Fruit fly (Drosophila melanogaster) whole organism, prepupa: ENCODE results near the gene CG10481.
A peak's percentile ranks its signal among the peaks of the same experiment; 100 is the strongest.

Source experiments
- CG10631 ChIP-seq: fragments of 200-800 bp; sonication (Bioruptor generic); optimal IDR thresholded peaks from 2 replicates; lab custom pipeline; 2016; ENCODE audit warnings: missing biosample characterization, missing genetic modification characterization
- CG10669 ChIP-seq: fragments of 200-800 bp; sonication (Bioruptor generic); optimal IDR thresholded peaks from 3 replicates; lab custom pipeline; 2018; ENCODE audit warnings: missing biosample characterization, mild to moderate bottlenecking, missing genetic modification characterization, moderate library complexity
- CG11294 ChIP-seq: fragments of 200-800 bp; sonication (Bioruptor generic); IDR thresholded peaks from 2 replicates; pipeline ENCODE4 v1.3.6; 2022; ENCODE audit warnings: missing biosample characterization, missing genetic modification characterization
- CG11762 ChIP-seq: fragments of 200-800 bp; sonication (Bioruptor generic); optimal IDR thresholded peaks from 3 replicates; lab custom pipeline; 2016; ENCODE audit warnings: missing biosample characterization, missing genetic modification characterization; ENCODE audit not compliant: insufficient read depth
- CG11902 ChIP-seq: fragments of 200-800 bp; sonication (Bioruptor generic); optimal IDR thresholded peaks from 3 replicates; lab custom pipeline; 2016; ENCODE audit warnings: missing biosample characterization, missing genetic modification characterization
- CG1621 ChIP-seq: fragments of 200-800 bp; sonication (Bioruptor generic); optimal IDR thresholded peaks from 3 replicates; lab custom pipeline; 2018; ENCODE audit warnings: missing biosample characterization, mild to moderate bottlenecking, missing genetic modification characterization
- CG16779 ChIP-seq: fragments of 200-800 bp; sonication (Bioruptor generic); optimal IDR thresholded peaks from 3 replicates; lab custom pipeline; 2017; ENCODE audit warnings: missing biosample characterization, mild to moderate bottlenecking, missing genetic modification characterization
- CG3032 ChIP-seq: fragments of 200-800 bp; optimal IDR thresholded peaks from 2 replicates; lab custom pipeline; 2019; ENCODE audit warnings: missing biosample characterization, mild to moderate bottlenecking, missing genetic modification characterization, moderate library complexity
- CG31627 ChIP-seq: fragments of 200-800 bp; sonication (Bioruptor generic); optimal IDR thresholded peaks from 3 replicates; lab custom pipeline; 2016; ENCODE audit warnings: missing biosample characterization, missing genetic modification characterization
- CG32006 ChIP-seq: fragments of 200-800 bp; sonication (Bioruptor generic); optimal IDR thresholded peaks from 3 replicates; lab custom pipeline; 2017; ENCODE audit warnings: missing biosample characterization, mild to moderate bottlenecking, missing genetic modification characterization
- CG34406 ChIP-seq: fragments of 200-800 bp; sonication (Bioruptor generic); optimal IDR thresholded peaks from 3 replicates; lab custom pipeline; 2016; ENCODE audit warnings: missing biosample characterization, missing genetic modification characterization
- CG4318 ChIP-seq: fragments of 200-800 bp; sonication (Bioruptor generic); optimal IDR thresholded peaks from 3 replicates; lab custom pipeline; 2017; ENCODE audit warnings: missing biosample characterization, mild to moderate bottlenecking, missing genetic modification characterization
- CG6163 ChIP-seq: fragments of 200-800 bp; sonication (Bioruptor generic); IDR thresholded peaks from 3 replicates; pipeline ENCODE4 v1.3.6; 2022; ENCODE audit warnings: missing biosample characterization, missing genetic modification characterization
- CG6276 ChIP-seq: fragments of 200-800 bp; sonication (Bioruptor generic); optimal IDR thresholded peaks from 2 replicates; lab custom pipeline; 2017; ENCODE audit warnings: missing biosample characterization, mild to moderate bottlenecking, missing genetic modification characterization
- CG6808 ChIP-seq: fragments of 200-800 bp; sonication (Bioruptor generic); optimal IDR thresholded peaks from 3 replicates; lab custom pipeline; 2017; ENCODE audit warnings: missing biosample characterization, missing genetic modification characterization, mild to moderate bottlenecking, moderate library complexity, missing genetic modification reagents
- CG7368 ChIP-seq: fragments of 200-800 bp; sonication (Bioruptor generic); optimal IDR thresholded peaks from 3 replicates; lab custom pipeline; 2016; ENCODE audit warnings: missing biosample characterization, missing genetic modification characterization
- CG8119 ChIP-seq: fragments of 200-800 bp; sonication (Bioruptor generic); IDR thresholded peaks from 3 replicates; pipeline ENCODE4 v1.3.6; 2022; ENCODE audit warnings: missing biosample characterization, missing genetic modification characterization
- CG8319 ChIP-seq: fragments of 200-800 bp; sonication (Bioruptor generic); optimal IDR thresholded peaks from 3 replicates; lab custom pipeline; 2016; ENCODE audit warnings: missing biosample characterization, missing genetic modification characterization
- CG8632 ChIP-seq: fragments of 200-800 bp; sonication (Bioruptor generic); optimal IDR thresholded peaks from 3 replicates; lab custom pipeline; 2016; ENCODE audit warnings: missing biosample characterization, missing genetic modification characterization
- CG9139 ChIP-seq: fragments of 200-800 bp; sonication (Bioruptor generic); optimal IDR thresholded peaks from 3 replicates; lab custom pipeline; 2017; ENCODE audit warnings: missing biosample characterization, mild to moderate bottlenecking, missing genetic modification characterization
- Eip75B ChIP-seq: fragments of 200-800 bp; sonication (Bioruptor generic); optimal IDR thresholded peaks from 3 replicates; lab custom pipeline; 2016; ENCODE audit warnings: missing biosample characterization, missing genetic modification characterization
- Eip78C ChIP-seq: fragments of 200-800 bp; sonication (Bioruptor generic); peaks from one replicate; lab custom pipeline; 2016; ENCODE audit warnings: missing biosample characterization, missing genetic modification characterization
- Gug ChIP-seq: fragments of 200-800 bp; sonication (Bioruptor generic); IDR thresholded peaks from 2 replicates; pipeline ENCODE4 v1.3.6; 2022; ENCODE audit warnings: missing biosample characterization, missing genetic modification characterization
- Hr39 ChIP-seq: fragments of 200-800 bp; sonication (Bioruptor generic); optimal IDR thresholded peaks from 2 replicates; lab custom pipeline; 2016; ENCODE audit warnings: missing biosample characterization, missing genetic modification characterization
- Hr4 ChIP-seq: fragments of 200-800 bp; sonication (Bioruptor generic); optimal IDR thresholded peaks from 3 replicates; lab custom pipeline; 2016; ENCODE audit warnings: missing biosample characterization, missing genetic modification characterization
- Lpt ChIP-seq: fragments of 200-800 bp; sonication (Bioruptor generic); optimal IDR thresholded peaks from 3 replicates; lab custom pipeline; 2016; ENCODE audit warnings: missing biosample characterization, missing genetic modification characterization
- Met ChIP-seq: fragments of 200-800 bp; sonication (Bioruptor generic); optimal IDR thresholded peaks from 3 replicates; lab custom pipeline; 2016; ENCODE audit warnings: missing biosample characterization, missing genetic modification characterization
- OdsH ChIP-seq: fragments of 200-800 bp; sonication (Bioruptor generic); optimal IDR thresholded peaks from 3 replicates; lab custom pipeline; 2016; ENCODE audit warnings: missing biosample characterization, missing genetic modification characterization
- Sox102F ChIP-seq: fragments of 200-800 bp; sonication (Bioruptor generic); optimal IDR thresholded peaks from 2 replicates; lab custom pipeline; 2016; ENCODE audit warnings: missing biosample characterization, mild to moderate bottlenecking, missing genetic modification characterization
- Sox14 ChIP-seq: fragments of 200-800 bp; sonication (Bioruptor generic); optimal IDR thresholded peaks from 3 replicates; lab custom pipeline; 2016; ENCODE audit warnings: missing biosample characterization, missing genetic modification characterization
- Sox15 ChIP-seq: fragments of 200-800 bp; sonication (Bioruptor generic); optimal IDR thresholded peaks from 3 replicates; lab custom pipeline; 2016; ENCODE audit warnings: missing biosample characterization, missing genetic modification characterization
- achi ChIP-seq: fragments of 200-800 bp; sonication (Bioruptor generic); optimal IDR thresholded peaks from 3 replicates; lab custom pipeline; 2016; ENCODE audit warnings: missing biosample characterization, missing genetic modification characterization
- eg ChIP-seq: fragments of 200-800 bp; sonication (Bioruptor generic); IDR thresholded peaks from 3 replicates; pipeline ENCODE4 v1.3.6; 2022; ENCODE audit warnings: missing biosample characterization, missing genetic modification characterization
- fd59A ChIP-seq: fragments of 200-800 bp; sonication (Bioruptor generic); optimal IDR thresholded peaks from 2 replicates; lab custom pipeline; 2017; ENCODE audit warnings: missing biosample characterization, mild to moderate bottlenecking, missing genetic modification characterization, missing genetic modification reagents
- fkh ChIP-seq: fragments of 200-800 bp; sonication (Bioruptor generic); optimal IDR thresholded peaks from 3 replicates; lab custom pipeline; 2017; ENCODE audit warnings: missing biosample characterization, mild to moderate bottlenecking, missing genetic modification characterization, moderate library complexity
- lz ChIP-seq: fragments of 200-800 bp; sonication (Bioruptor generic); optimal IDR thresholded peaks from 3 replicates; lab custom pipeline; 2016; ENCODE audit warnings: missing biosample characterization, missing genetic modification characterization
- net ChIP-seq: fragments of 200-800 bp; sonication (Bioruptor generic); optimal IDR thresholded peaks from 3 replicates; lab custom pipeline; 2016; ENCODE audit warnings: missing biosample characterization, missing genetic modification characterization
- pdm3 ChIP-seq: fragments of 200-800 bp; sonication (Bioruptor generic); optimal IDR thresholded peaks from 3 replicates; lab custom pipeline; 2016; ENCODE audit warnings: missing biosample characterization, missing genetic modification characterization
- salr ChIP-seq, 2 experiments: fragments of 200-800 bp; sonication (Bioruptor generic); optimal IDR thresholded peaks; 3 replicates each; lab custom pipeline; 2016 to 2018; ENCODE audit warnings: missing biosample characterization in 2 of 2, missing genetic modification characterization in 2 of 2, mild to moderate bottlenecking in 1 of 2
- spab ChIP-seq: fragments of 200-800 bp; sonication (Bioruptor generic); optimal IDR thresholded peaks from 2 replicates; lab custom pipeline; 2017; ENCODE audit warnings: missing biosample characterization, mild to moderate bottlenecking, missing genetic modification characterization, missing genetic modification reagents
- ss ChIP-seq, 2 experiments: fragments of 200-800 bp; sonication (Bioruptor generic); optimal IDR thresholded peaks; 2 replicates in 1 of 2; 3 replicates in 1 of 2; lab custom pipeline; 2017 to 2018; ENCODE audit warnings: mild to moderate bottlenecking in 2 of 2, missing biosample characterization in 2 of 2, missing genetic modification characterization in 2 of 2, moderate library complexity in 1 of 2
- vri ChIP-seq: fragments of 200-800 bp; sonication (Bioruptor generic); optimal IDR thresholded peaks from 3 replicates; lab custom pipeline; 2016; ENCODE audit warnings: missing biosample characterization, mild to moderate bottlenecking, missing genetic modification characterization

The CG10481 gene

DNA sequence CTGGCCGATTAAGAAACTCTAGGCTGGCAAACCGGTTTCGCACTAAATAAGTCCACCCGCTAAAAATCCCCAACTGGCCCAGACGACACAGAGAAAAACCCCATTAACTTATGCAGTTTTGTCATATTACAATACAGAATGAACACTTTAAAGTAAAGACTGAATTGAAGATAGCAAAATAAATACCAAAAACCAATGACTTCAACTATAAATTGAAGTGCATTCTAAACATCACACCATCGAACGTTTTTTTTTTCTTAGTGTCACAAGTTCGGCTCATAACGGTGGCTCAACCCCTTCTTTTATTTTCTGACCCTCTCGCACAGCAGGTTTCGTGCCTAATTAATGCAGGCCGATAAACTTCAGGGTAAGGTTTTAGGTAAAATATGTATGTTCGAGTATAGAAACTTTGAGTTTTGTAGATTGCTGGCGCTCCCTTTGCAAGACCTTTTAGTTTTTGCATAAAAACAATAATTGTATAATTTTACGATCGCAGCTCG lies 49.1 kb upstream of the CG10481 start (continued):
- TF ChIP-seq salr (GFP tag; optimal IDR thresholded peaks at IDR 0.05; lab: Kevin White, UChicago): peak; percentile 77 to 80
- TF ChIP-seq CG8632 (GFP tag; lab: Kevin White, UChicago): peak; percentile 88
- TF ChIP-seq vri (GFP tag; lab: Kevin White, UChicago): peak; percentile 67
- TF ChIP-seq Hr4 (GFP tag; lab: Kevin White, UChicago): peak; percentile 54
- TF ChIP-seq Eip78C (GFP tag; lab: Kevin White, UChicago): peak; percentile 88
- peak; percentile 89 for TF ChIP-seq eg
- TF ChIP-seq CG1621: peak; percentile 89
- TF ChIP-seq CG11294 (GFP tag; lab: Robert Waterston, UW): peak; percentile 81
- peak; percentile 43 for TF ChIP-seq CG11902
- TF ChIP-seq CG9139 (GFP tag; lab: Kevin White, UChicago): no peak
- peak; percentile 81 for TF ChIP-seq CG3032 (tag; lab: Kevin White, UChicago)
- TF ChIP-seq CG32006 (GFP tag; lab: Kevin White, UChicago): peak; percentile 84
- peak; percentile 61 for TF ChIP-seq CG6276 (GFP tag; lab: Kevin White, UChicago)
- TF ChIP-seq CG7368: peak; percentile 88
- TF ChIP-seq CG31627 (GFP tag; lab: Kevin White, UChicago): peak; percentile 86

DNA sequence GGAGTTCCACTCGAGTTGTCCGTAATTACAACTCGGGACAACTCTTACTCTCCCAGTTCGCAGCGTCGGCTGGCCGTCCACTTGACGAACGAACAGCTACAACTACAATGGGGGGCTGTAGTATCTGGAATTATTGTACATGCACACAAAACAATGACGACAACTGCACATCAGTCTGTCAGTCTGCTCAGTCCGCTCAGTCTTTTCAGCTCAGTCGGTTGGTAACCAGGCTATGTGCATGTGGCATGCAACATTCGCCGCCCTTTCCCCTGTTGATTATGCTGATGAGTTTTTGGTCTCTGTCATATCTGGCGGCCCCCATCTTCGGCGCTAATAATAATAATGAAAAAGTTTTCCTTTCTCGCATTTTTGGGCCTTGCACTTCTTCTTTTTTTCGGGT lies 47.7 kb upstream of the CG10481 start:
- no peak for TF ChIP-seq Met
- TF ChIP-seq CG16779 (tag; lab: Kevin White, UChicago): no peak
- TF ChIP-seq CG4318: no peak
- TF ChIP-seq spab (GFP tag; lab: Kevin White, UChicago): no peak
- no peak for TF ChIP-seq Sox14 (GFP tag; lab: Kevin White, UChicago)
- TF ChIP-seq CG8119 (GFP tag; lab: Robert Waterston, UW): no peak
- TF ChIP-seq ss (GFP tag; optimal IDR thresholded peaks at IDR 0.05; lab: Kevin White, UChicago): peak; percentile 22 to 90
- peak; percentile 40 for TF ChIP-seq Eip78C (GFP tag; lab: Kevin White, UChicago)
- no peak for TF ChIP-seq Eip75B (GFP tag; lab: Kevin White, UChicago)
- TF ChIP-seq CG3032 (tag; lab: Kevin White, UChicago): no peak
- TF ChIP-seq, all 60 proteins: peak for 2

DNA sequence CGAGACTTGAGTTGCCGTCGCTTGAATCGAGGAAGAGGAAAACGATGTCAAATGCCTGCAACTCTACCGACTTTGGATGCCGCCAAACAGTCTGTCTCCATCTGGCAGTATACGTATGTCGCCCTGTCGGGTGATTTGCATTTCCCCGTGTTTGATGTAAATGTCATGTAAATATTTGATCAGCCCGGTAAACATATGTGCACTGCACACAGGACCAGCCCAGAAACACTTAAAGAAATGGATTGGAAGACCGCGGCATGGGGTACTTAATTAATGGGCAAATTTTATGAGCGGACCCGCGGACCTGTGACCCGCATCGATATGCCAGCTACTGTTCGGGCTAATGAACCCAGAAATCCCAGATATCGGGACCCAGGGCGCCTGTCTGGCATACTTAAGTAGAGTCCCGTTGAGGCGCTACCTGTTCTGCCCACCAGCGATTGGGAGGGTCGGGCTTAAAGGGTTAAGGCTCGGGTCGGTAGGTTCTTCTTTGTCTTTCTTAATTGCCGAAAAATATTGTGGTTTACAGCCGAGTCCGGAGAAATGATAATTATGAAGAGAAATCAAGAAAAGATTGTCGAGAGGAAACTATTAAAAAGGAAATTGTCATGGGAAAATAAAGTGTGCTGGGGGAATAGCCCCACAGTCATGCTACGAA lies 45.6 kb upstream of the CG10481 start:
- TF ChIP-seq OdsH (GFP tag; lab: Kevin White, UChicago) (no peak), Eip78C (GFP tag; lab: Kevin White, UChicago) (peak; percentile 19), fkh (GFP tag; lab: Kevin White, UChicago) (peak; percentile 31)

DNA sequence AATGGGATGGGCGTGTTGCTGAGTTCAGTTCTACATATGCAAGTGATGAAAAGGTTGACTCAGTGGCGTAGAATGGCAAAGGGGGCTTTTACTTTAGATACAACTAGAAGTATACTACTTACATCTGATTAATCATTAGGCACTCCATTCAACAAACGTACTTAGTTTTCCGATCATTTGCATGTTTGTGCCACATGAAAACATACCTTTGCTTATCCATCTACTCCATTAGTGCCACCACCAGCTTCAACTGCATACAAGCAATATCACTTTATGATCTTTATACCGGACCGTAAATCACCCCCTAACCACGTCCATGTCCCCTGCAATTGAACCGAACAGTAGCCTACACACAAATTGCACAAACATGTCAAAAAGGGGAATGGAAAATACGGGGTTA lies 43.8 kb upstream of the CG10481 start:
- TF ChIP-seq CG3032 (tag; lab: Kevin White, UChicago) (peak; percentile 59), CG7368 (peak; percentile 31), salr (GFP tag; optimal IDR thresholded peaks at IDR 0.05; lab: Kevin White, UChicago) (peak in 1 of 2 experiments; percentile 0), CG11762 (GFP tag; lab: Kevin White, UChicago) (peak; percentile 21), spab (GFP tag; lab: Kevin White, UChicago) (peak; percentile 43), CG10669 (peak; percentile 49), Gug (GFP tag; lab: Robert Waterston, UW) (peak; percentile 65), Sox14 (GFP tag; lab: Kevin White, UChicago) (peak; percentile 26), CG10631 (GFP tag; lab: Kevin White, UChicago) (peak; percentile 24), CG32006 (GFP tag; lab: Kevin White, UChicago) (peak; percentile 61), CG31627 (GFP tag; lab: Kevin White, UChicago) (peak; percentile 50), CG8319 (GFP tag; lab: Kevin White, UChicago) (peak; percentile 16), CG6808 (GFP tag; lab: Kevin White, UChicago) (peak; percentile 61), Sox102F (GFP tag; lab: Kevin White, UChicago) (peak; percentile 19), net (GFP tag; lab: Kevin White, UChicago) (peak; percentile 23), Lpt (GFP tag; lab: Kevin White, UChicago) (peak; percentile 27), eg (peak; percentile 61), CG1621 (peak; percentile 29), Sox15 (peak; percentile 7), CG8119 (GFP tag; lab: Robert Waterston, UW) (peak; percentile 66; the same call in 2 of the 3 replicates), achi (GFP tag; lab: Kevin White, UChicago) (peak; percentile 29), CG34406 (peak; percentile 10), OdsH (GFP tag; lab: Kevin White, UChicago) (peak; percentile 43), lz (GFP tag; lab: Kevin White, UChicago) (peak; percentile 27), fd59A (GFP tag; lab: Kevin White, UChicago) (peak; percentile 31), pdm3 (GFP tag; lab: Kevin White, UChicago) (peak; percentile 39), Hr39 (GFP tag; lab: Kevin White, UChicago) (peak; percentile 32), CG6276 (GFP tag; lab: Kevin White, UChicago) (peak; percentile 31), CG6163 (peak; percentile 29; the same call in 1 of the 3 replicates), Eip78C (GFP tag; lab: Kevin White, UChicago) (peak; percentile 52), Eip75B (GFP tag; lab: Kevin White, UChicago) (peak; percentile 38)
